Worm (Caenorhabditis elegans) whole organism, L2 larva: ENCODE results near the gene C41G11.1.

Experiments
- C34F6.9 ChIP-seq: fragments of 150-350 bp; optimal IDR thresholded peaks from 2 replicates; lab custom pipeline; 2014; ENCODE audit warnings: missing biosample characterization, missing genetic modification characterization
- Y55F3AM.14 ChIP-seq: fragments of 200-800 bp; sonication (Bioruptor generic); optimal IDR thresholded peaks from 2 replicates; lab custom pipeline; 2018; ENCODE audit warnings: mild to moderate bottlenecking, missing genetic modification characterization, missing compliant biosample characterization
- aly-2 ChIP-seq: fragments of 150-350 bp; optimal IDR thresholded peaks from 2 replicates; lab custom pipeline; 2014; ENCODE audit warnings: missing biosample characterization, missing genetic modification characterization
- ama-1 ChIP-seq: fragments of 150-350 bp; optimal IDR thresholded peaks from 2 replicates; lab custom pipeline; 2018; ENCODE audit warnings: inconsistent platforms
- blmp-1 ChIP-seq: sonication (generic microtip); optimal IDR thresholded peaks from 2 replicates; lab custom pipeline; 2017; ENCODE audit warnings: missing genetic modification characterization, mild to moderate bottlenecking, missing compliant biosample characterization, antibody characterized with exemption, moderate library complexity; ENCODE audit not compliant: insufficient read depth
- crh-2 ChIP-seq: sonication (generic microtip); optimal IDR thresholded peaks from 2 replicates; lab custom pipeline; 2017; ENCODE audit warnings: missing biosample characterization, missing genetic modification characterization
- elt-3 ChIP-seq: sonication (generic microtip); optimal IDR thresholded peaks from 2 replicates; lab custom pipeline; 2017; ENCODE audit warnings: missing biosample characterization, missing genetic modification characterization
- fos-1 ChIP-seq: fragments of 150-350 bp; optimal IDR thresholded peaks from 2 replicates; lab custom pipeline; 2014; ENCODE audit warnings: missing biosample characterization, missing genetic modification characterization
- lin-13 ChIP-seq: fragments of 150-350 bp; optimal IDR thresholded peaks from 2 replicates; lab custom pipeline; 2014; ENCODE audit warnings: missing biosample characterization, missing genetic modification reagents, missing genetic modification characterization
- lsy-2 ChIP-seq, 2 experiments: fragments of 150-350 bp in 1 of 2; sonication (generic microtip) in 1 of 2; optimal IDR thresholded peaks; 2 replicates each; lab custom pipeline; 2014 to 2017; ENCODE audit warnings: missing biosample characterization in 2 of 2, missing genetic modification characterization in 2 of 2
- mab-5 ChIP-seq: fragments of 150-350 bp; optimal IDR thresholded peaks from 2 replicates; lab custom pipeline; 2014; ENCODE audit warnings: missing biosample characterization, missing genetic modification characterization
- mbf-1 ChIP-seq: sonication (generic microtip); optimal IDR thresholded peaks from 2 replicates; lab custom pipeline; 2017; ENCODE audit warnings: missing biosample characterization, missing genetic modification characterization
- nhr-10 ChIP-seq: sonication (generic microtip); optimal IDR thresholded peaks from 2 replicates; lab custom pipeline; 2017; ENCODE audit warnings: missing biosample characterization, missing genetic modification characterization
- nhr-12 ChIP-seq: fragments of 150-350 bp; optimal IDR thresholded peaks from 2 replicates; lab custom pipeline; 2014; ENCODE audit warnings: missing biosample characterization, missing genetic modification characterization
- nhr-21 ChIP-seq: fragments of 150-350 bp; optimal IDR thresholded peaks from 2 replicates; lab custom pipeline; 2014; ENCODE audit warnings: missing biosample characterization, missing genetic modification characterization
- nhr-237 ChIP-seq: fragments of 150-350 bp; optimal IDR thresholded peaks from 2 replicates; lab custom pipeline; 2014; ENCODE audit warnings: missing biosample characterization, missing genetic modification characterization
- nhr-25 ChIP-seq: fragments of 150-350 bp; sonication (generic microtip); optimal IDR thresholded peaks from 3 replicates; lab custom pipeline; 2014; ENCODE audit warnings: missing biosample characterization, missing genetic modification characterization
- nhr-77 ChIP-seq: fragments of 150-350 bp; optimal IDR thresholded peaks from 2 replicates; lab custom pipeline; 2014; ENCODE audit warnings: missing biosample characterization, missing genetic modification characterization
- peb-1 ChIP-seq: fragments of 150-350 bp; optimal IDR thresholded peaks from 2 replicates; lab custom pipeline; 2014; ENCODE audit warnings: missing biosample characterization, missing genetic modification characterization
- sem-4 ChIP-seq: fragments of 150-350 bp; optimal IDR thresholded peaks from 2 replicates; lab custom pipeline; 2014; ENCODE audit warnings: missing biosample characterization, missing genetic modification reagents, missing genetic modification characterization
- skn-1 ChIP-seq: sonication (generic microtip); optimal IDR thresholded peaks from 2 replicates; lab custom pipeline; 2017; ENCODE audit warnings: missing biosample characterization, missing genetic modification characterization
- sma-3 ChIP-seq: sonication (generic microtip); optimal IDR thresholded peaks from 2 replicates; lab custom pipeline; 2016; ENCODE audit warnings: missing genetic modification reagents, missing genetic modification characterization, missing compliant biosample characterization
- sma-9 ChIP-seq, 2 experiments: fragments of 150-350 bp in 1 of 2; sonication (generic microtip) in 1 of 2; optimal IDR thresholded peaks; 2 replicates each; lab custom pipeline; 2014 to 2016; ENCODE audit warnings: missing genetic modification characterization in 2 of 2, mild to moderate bottlenecking in 1 of 2, missing biosample characterization in 1 of 2, missing compliant biosample characterization in 1 of 2, missing genetic modification reagents in 1 of 2, moderate library complexity in 1 of 2
- unc-39 ChIP-seq: fragments of 150-350 bp; optimal IDR thresholded peaks from 2 replicates; lab custom pipeline; 2014; ENCODE audit warnings: missing biosample characterization, missing genetic modification characterization
- unc-55 ChIP-seq: fragments of 150-350 bp; sonication (generic microtip); optimal IDR thresholded peaks from 3 replicates; lab custom pipeline; 2014; ENCODE audit warnings: missing biosample characterization, missing genetic modification reagents, missing genetic modification characterization
- unc-62 ChIP-seq: fragments of 150-350 bp; optimal IDR thresholded peaks from 2 replicates; lab custom pipeline; 2014; ENCODE audit warnings: missing biosample characterization, missing genetic modification reagents, missing genetic modification characterization
- ztf-4 ChIP-seq: fragments of 150-350 bp; optimal IDR thresholded peaks from 2 replicates; lab custom pipeline; 2014; ENCODE audit warnings: missing biosample characterization, missing genetic modification characterization

C41G11.1 gene

DNA sequence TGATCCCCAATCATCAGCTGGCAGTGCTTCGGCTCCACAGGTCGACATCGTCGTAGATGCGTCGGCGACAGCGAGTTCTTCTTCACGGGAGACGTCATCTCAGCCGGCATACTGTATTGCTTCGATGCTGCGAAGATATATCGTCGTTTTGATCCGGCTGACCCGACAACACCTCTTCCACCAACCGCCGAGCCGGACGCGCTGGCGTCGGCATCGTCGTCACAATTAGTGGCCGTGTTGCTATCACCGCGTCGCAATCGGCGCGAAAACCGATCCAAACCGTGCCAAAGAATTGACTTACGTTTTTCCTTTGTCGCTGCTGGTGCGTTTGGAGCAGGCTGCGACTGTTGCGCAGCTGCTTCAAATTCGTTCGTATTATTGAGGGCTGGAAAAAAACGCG, 6.1 kb upstream of the C41G11.1 start:
- TF ChIP-seq unc-55 (no peak), unc-39 (tag; lab: Kevin White, UChicago) (no peak), nhr-21 (tag; lab: Kevin White, UChicago) (no peak), nhr-237 (no peak), lin-13 (GFP tag; lab: Kevin White, UChicago) (no peak)

DNA sequence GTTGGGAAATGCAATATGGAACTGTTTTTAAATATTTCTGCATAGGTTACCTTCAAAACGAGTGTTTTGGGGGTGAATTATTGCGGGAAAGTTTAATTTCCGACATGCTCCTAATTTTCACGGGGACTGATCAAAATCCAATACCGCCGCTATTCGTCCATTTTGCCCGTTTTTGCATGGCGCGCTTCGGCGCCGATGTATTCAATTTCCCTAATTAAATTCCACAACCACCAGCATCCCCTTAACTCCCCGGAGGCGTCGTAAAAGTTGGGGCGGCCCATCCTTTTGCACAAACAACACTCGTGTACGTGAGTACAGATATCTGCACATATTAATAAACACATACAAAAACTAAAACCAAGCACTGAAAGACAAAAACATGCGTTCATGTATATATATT, 4.5 kb upstream of the C41G11.1 start:
- no peak for TF ChIP-seq mab-5 (tag; lab: Kevin White, UChicago)
- TF ChIP-seq sem-4 (tag; lab: Kevin White, UChicago), result no peak
- no peak for TF ChIP-seq lin-13 (GFP tag; lab: Kevin White, UChicago)
- no peak for TF ChIP-seq skn-1 (tag; lab: Kevin White, UChicago)
- no peak for TF ChIP-seq C34F6.9 (tag; lab: Kevin White, UChicago)
- no peak for TF ChIP-seq sma-3 (GFP tag; lab: Kevin White, UChicago)
- no peak for TF ChIP-seq lsy-2 (tag; optimal IDR thresholded peaks at IDR 0.05; lab: Kevin White, UChicago)

DNA sequence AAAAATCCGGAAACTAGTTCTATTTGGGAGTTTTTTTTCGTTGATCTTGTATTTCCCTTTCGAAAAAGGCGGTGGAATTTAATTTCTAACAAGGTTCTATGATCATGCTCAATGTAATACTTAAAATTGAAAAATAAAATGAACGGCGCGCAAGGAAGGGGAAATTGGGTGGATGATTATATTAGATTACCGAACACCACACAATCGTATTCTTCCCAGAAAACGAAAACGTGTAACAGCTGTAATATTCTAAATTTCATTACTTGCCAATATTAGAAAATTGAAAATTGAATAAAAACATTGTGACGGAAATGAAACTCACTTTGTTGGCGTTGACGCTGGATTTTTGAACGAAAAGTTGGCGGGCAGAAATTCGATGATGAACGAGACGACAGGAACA, 3.7 kb upstream of the C41G11.1 start:
- TF ChIP-seq skn-1 (tag; lab: Kevin White, UChicago) (no peak), blmp-1 (tag; lab: Kevin White, UChicago) (no peak), nhr-21 (tag; lab: Kevin White, UChicago) (no peak), nhr-25 (tag; lab: Kevin White, UChicago) (no peak), sem-4 (tag; lab: Kevin White, UChicago) (no peak), elt-3 (tag; lab: Kevin White, UChicago) (no peak), mbf-1 (tag; lab: Kevin White, UChicago) (no peak), ama-1 (lab: Kevin White, UChicago) (no peak), C34F6.9 (tag; lab: Kevin White, UChicago) (no peak), nhr-10 (tag; lab: Kevin White, UChicago) (no peak)

DNA sequence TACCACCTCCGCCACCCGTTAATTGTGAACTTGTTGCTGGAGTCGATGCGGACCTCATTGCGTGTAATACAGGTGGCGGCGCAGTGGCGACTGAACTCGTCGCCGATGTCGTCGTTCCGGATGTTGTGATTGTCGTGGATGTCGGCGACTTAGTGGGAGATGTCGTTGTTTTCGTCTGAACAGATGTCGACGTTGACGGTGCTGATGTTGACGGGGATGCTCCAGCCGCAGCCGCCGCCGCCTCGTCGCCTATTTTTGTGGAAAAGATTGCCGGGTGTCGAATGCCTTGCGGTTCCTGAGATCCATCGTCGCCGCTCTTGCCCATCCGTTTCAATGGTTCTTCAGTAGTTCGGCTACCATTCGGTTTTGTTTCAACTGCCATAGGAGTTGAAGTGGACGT, 905 bp upstream of the C41G11.1 start:
- no peak for TF ChIP-seq unc-55

DNA sequence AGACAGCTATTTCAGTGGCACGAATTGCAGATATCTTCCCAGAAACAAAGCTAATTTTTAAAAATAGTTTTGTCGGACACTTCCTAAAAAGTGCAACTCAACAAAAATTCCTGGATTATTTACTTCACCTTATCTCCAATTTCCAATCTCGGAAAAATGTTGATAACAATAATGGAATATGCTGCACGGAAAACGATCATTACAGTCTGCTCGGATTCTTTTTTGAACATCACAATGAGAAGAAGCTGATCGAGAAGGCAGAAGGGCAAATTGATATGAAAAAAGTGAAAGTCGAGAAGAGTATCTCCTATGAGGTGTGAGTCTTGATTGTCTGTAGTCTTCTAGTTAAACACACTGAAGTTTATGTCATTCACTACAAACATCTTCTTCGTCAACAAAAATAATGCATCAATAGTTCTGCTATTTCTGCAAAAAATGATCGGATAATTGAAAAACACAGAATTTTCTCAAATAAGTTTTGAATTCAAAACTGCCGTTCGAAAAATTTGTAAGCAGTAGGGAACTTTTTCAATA, 4.1 kb downstream of the C41G11.1 start:
- peak; percentile 15 for TF ChIP-seq fos-1 (tag; lab: Kevin White, UChicago)
- no peak for TF ChIP-seq nhr-12 (tag; lab: Kevin White, UChicago)

DNA sequence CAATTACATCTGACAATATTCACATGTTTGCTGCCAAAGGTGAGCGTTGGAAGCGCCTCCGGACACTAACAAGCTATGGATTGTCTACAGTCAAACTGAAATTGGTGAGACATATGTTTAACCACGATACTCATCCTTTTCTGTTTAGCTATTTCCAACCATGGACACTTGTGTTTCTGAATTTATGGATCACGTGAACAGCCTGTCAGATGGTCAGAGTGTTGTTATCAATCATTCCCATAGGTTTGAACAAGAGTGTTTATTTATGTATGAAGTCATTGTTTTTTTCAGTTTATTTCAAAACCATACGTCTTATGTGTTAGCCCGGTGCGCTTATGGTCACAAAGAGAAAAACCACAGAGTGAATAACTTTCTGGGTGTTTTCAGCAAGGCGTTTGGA, 4.7 kb downstream of the C41G11.1 start:
- TF ChIP-seq sma-9 (GFP tag; optimal IDR thresholded peaks at IDR 0.05; lab: Kevin White, UChicago) (peak; percentile 31), sma-9 (tag; optimal IDR thresholded peaks at IDR 0.05; lab: Kevin White, UChicago) (no peak), unc-62 (GFP tag; lab: Kevin White, UChicago) (no peak)

DNA sequence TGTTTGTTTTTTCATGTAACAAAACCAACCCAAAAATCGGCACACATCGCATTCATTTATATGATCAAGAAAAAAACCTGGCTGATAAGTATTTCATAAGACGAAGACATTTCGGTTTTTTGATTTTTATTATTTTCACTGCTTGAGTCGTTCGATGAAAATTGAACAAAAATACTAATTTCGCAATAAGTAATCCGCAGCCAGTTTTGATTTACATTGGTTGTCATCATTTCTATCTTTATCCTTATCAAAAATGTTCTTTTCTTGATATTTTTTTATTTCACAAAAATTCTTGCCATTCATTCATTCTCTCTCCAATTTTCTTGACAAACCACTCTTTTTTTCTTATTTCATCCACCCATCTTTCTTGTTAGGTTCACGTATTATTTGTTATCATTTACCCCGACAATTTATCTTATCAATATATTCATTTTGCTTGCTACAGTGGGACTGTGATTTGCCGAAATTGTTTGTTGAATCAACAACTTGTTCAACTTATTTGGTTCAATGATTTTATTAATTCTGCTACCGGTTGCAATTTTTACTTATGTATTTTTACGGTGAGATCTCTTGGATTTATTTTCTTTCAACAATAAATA, 5.8 kb downstream of the C41G11.1 start, which contains the start of gene cyp-43A1:
Gene cyp-43A1 (plus strand): TSS at position 446 of the 599 bp plus-strand sequence.
- peak; percentile 23 for TF ChIP-seq skn-1 (tag; lab: Kevin White, UChicago)
- no peak for TF ChIP-seq peb-1 (tag; lab: Kevin White, UChicago)
- peak; percentile 38 for TF ChIP-seq crh-2 (tag; lab: Kevin White, UChicago)
- no peak for TF ChIP-seq blmp-1 (tag; lab: Kevin White, UChicago)
- TF ChIP-seq nhr-237, result no peak
- TF ChIP-seq sma-9 (GFP tag; optimal IDR thresholded peaks at IDR 0.05; lab: Kevin White, UChicago), result peak; percentile 7
- TF ChIP-seq sma-9 (tag; optimal IDR thresholded peaks at IDR 0.05; lab: Kevin White, UChicago), result no peak
- peak; percentile 38 for TF ChIP-seq fos-1 (tag; lab: Kevin White, UChicago)
- TF ChIP-seq ztf-4 (tag; lab: Kevin White, UChicago), result no peak
- no peak for TF ChIP-seq nhr-77 (tag; lab: Kevin White, UChicago)

DNA sequence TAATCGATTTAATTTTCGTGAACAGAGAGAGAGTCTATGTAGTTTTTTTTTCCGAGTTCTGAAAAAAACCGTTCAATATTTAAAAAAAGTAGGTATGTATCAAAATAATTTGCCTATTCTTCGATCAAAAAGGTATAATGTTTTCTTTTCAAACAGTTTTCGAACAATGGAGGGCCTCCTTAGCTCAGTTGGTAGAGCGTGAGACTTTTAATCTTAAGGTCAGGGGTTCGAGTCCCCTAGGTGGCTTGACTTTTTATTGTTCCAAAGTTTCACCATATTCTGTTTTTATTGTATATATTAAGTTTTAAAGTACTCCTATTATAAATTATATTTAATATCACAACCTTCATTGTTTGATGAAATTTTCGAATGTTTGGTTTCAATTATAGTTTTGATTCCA, 6.5 kb downstream of the C41G11.1 start:
- peak; percentile 54 for TF ChIP-seq fos-1 (tag; lab: Kevin White, UChicago)
- no peak for TF ChIP-seq aly-2 (tag; lab: Kevin White, UChicago)
- TF ChIP-seq lin-13 (GFP tag; lab: Kevin White, UChicago), result peak; percentile 11
- TF ChIP-seq crh-2 (tag; lab: Kevin White, UChicago), result peak; percentile 17
- TF ChIP-seq unc-62 (GFP tag; lab: Kevin White, UChicago), result no peak
- peak; percentile 4 for TF ChIP-seq sma-9 (GFP tag; optimal IDR thresholded peaks at IDR 0.05; lab: Kevin White, UChicago)
- TF ChIP-seq sma-9 (tag; optimal IDR thresholded peaks at IDR 0.05; lab: Kevin White, UChicago), result no peak
- TF ChIP-seq sma-3 (GFP tag; lab: Kevin White, UChicago), result peak; percentile 18
- peak; percentile 19 for TF ChIP-seq nhr-21 (tag; lab: Kevin White, UChicago)
- TF ChIP-seq nhr-237, result no peak
- TF ChIP-seq peb-1 (tag; lab: Kevin White, UChicago), result no peak
- TF ChIP-seq Y55F3AM.14 (GFP tag; lab: Kevin White, UChicago), result peak; percentile 12
